Fruit fly (Drosophila melanogaster) whole organism, embryonic: ENCODE data around the gene CG3662.

ENCODE experiments used
- CG11695 ChIP-seq: fragments of 200-800 bp; sonication (Bioruptor generic); IDR thresholded peaks from 3 replicates; pipeline ENCODE4 v1.3.6; 2022; ENCODE audit warnings: missing biosample characterization, missing genetic modification characterization
- CG13894 ChIP-seq: fragments of 200-800 bp; sonication (Bioruptor generic); optimal IDR thresholded peaks from 3 replicates; lab custom pipeline; 2018; ENCODE audit warnings: missing biosample characterization, mild to moderate bottlenecking, missing genetic modification characterization, moderate library complexity
- CG14050 ChIP-seq: fragments of 200-800 bp; sonication (Bioruptor generic); IDR thresholded peaks from 3 replicates; pipeline ENCODE4 v1.3.6; 2022; ENCODE audit warnings: missing biosample characterization, missing genetic modification characterization
- CG16815 ChIP-seq: fragments of 200-800 bp; sonication (Bioruptor generic); optimal IDR thresholded peaks from 3 replicates; lab custom pipeline; 2017; ENCODE audit warnings: missing biosample characterization, mild to moderate bottlenecking, missing genetic modification characterization
- CG16863 ChIP-seq: fragments of 200-800 bp; sonication (Bioruptor generic); optimal IDR thresholded peaks from 3 replicates; lab custom pipeline; 2016; ENCODE audit warnings: missing biosample characterization, missing genetic modification characterization
- CG17328 ChIP-seq: fragments of 200-800 bp; sonication (Bioruptor generic); IDR thresholded peaks from 2 replicates; pipeline ENCODE4 v1.3.6; 2022; ENCODE audit warnings: missing biosample characterization, missing genetic modification characterization
- CG18764 ChIP-seq: fragments of 200-800 bp; sonication (Bioruptor generic); optimal IDR thresholded peaks from 3 replicates; lab custom pipeline; 2016; ENCODE audit warnings: missing biosample characterization, missing genetic modification characterization
- CG31388 ChIP-seq: fragments of 200-800 bp; sonication (Bioruptor generic); optimal IDR thresholded peaks from 2 replicates; lab custom pipeline; 2016; ENCODE audit warnings: missing biosample characterization, missing genetic modification characterization
- CG4707 ChIP-seq: fragments of 200-800 bp; sonication (Bioruptor generic); optimal IDR thresholded peaks from 2 replicates; lab custom pipeline; 2018; ENCODE audit warnings: missing biosample characterization, mild to moderate bottlenecking, missing genetic modification characterization, moderate library complexity
- CG6854 ChIP-seq: fragments of 200-800 bp; sonication (Bioruptor generic); optimal IDR thresholded peaks from 3 replicates; lab custom pipeline; 2017; ENCODE audit warnings: missing biosample characterization, mild to moderate bottlenecking, missing genetic modification characterization
- CG8281 ChIP-seq: fragments of 200-800 bp; sonication (Bioruptor generic); optimal IDR thresholded peaks from 2 replicates; lab custom pipeline; 2018; ENCODE audit warnings: missing biosample characterization, mild to moderate bottlenecking, missing genetic modification characterization, moderate library complexity
- Dip3 ChIP-seq: fragments of 200-800 bp; sonication (Bioruptor generic); optimal IDR thresholded peaks from 3 replicates; lab custom pipeline; 2016; ENCODE audit warnings: missing biosample characterization, missing genetic modification characterization
- Gsc ChIP-seq: fragments of 200-800 bp; sonication (Bioruptor generic); IDR thresholded peaks from 2 replicates; pipeline ENCODE4 v1.3.6; 2022; ENCODE audit warnings: missing biosample characterization, missing genetic modification characterization
- Hand ChIP-seq: fragments of 200-800 bp; sonication (Bioruptor generic); optimal IDR thresholded peaks from 2 replicates; lab custom pipeline; 2017; ENCODE audit warnings: mild to moderate bottlenecking, missing biosample characterization, missing genetic modification reagents, missing genetic modification characterization
- Hmr ChIP-seq: fragments of 200-800 bp; sonication (Bioruptor generic); optimal IDR thresholded peaks from 3 replicates; lab custom pipeline; 2017; ENCODE audit warnings: mild to moderate bottlenecking, missing biosample characterization, missing genetic modification reagents, missing genetic modification characterization
- Hmx ChIP-seq: fragments of 200-800 bp; sonication (Bioruptor generic); optimal IDR thresholded peaks from 2 replicates; lab custom pipeline; 2016; ENCODE audit warnings: missing biosample characterization, missing genetic modification characterization
- Hr39 ChIP-seq: fragments of >200 bp; optimal IDR thresholded peaks from 2 replicates; lab custom pipeline; 2017
- Hsf ChIP-seq: fragments of 200-800 bp; sonication (Bioruptor generic); optimal IDR thresholded peaks from 3 replicates; lab custom pipeline; 2016; ENCODE audit warnings: missing biosample characterization, missing genetic modification characterization
- Lhr ChIP-seq: fragments of 200-800 bp; sonication (Bioruptor generic); optimal IDR thresholded peaks from 3 replicates; lab custom pipeline; 2017; ENCODE audit warnings: mild to moderate bottlenecking, missing biosample characterization, missing genetic modification reagents, missing genetic modification characterization
- Ptx1 ChIP-seq: fragments of 200-800 bp; sonication (Bioruptor generic); IDR thresholded peaks from 2 replicates; pipeline ENCODE4 v1.3.6; 2022; ENCODE audit warnings: missing biosample characterization, missing genetic modification characterization
- Rx ChIP-seq: fragments of 200-800 bp; sonication (Bioruptor generic); IDR thresholded peaks from 2 replicates; pipeline ENCODE4 v1.3.6; 2022; ENCODE audit warnings: missing biosample characterization, missing genetic modification characterization
- Scr ChIP-seq: fragments of 200-800 bp; sonication (Bioruptor generic); IDR thresholded peaks from 2 replicates; pipeline ENCODE4 v1.3.6; 2022; ENCODE audit warnings: missing biosample characterization, missing genetic modification characterization; ENCODE audit not compliant: partially characterized antibody
- Sry-β ChIP-seq: fragments of 200-800 bp; sonication (Bioruptor generic); optimal IDR thresholded peaks from 2 replicates; lab custom pipeline; 2018; ENCODE audit warnings: missing biosample characterization, mild to moderate bottlenecking, missing genetic modification characterization, moderate library complexity
- ab ChIP-seq: fragments of 200-800 bp; sonication (Bioruptor generic); optimal IDR thresholded peaks from 2 replicates; lab custom pipeline; 2016; ENCODE audit warnings: missing biosample characterization, missing genetic modification characterization
- bab2 ChIP-seq: fragments of 200-800 bp; sonication (Bioruptor generic); optimal IDR thresholded peaks from 2 replicates; lab custom pipeline; 2016; ENCODE audit warnings: missing biosample characterization, missing genetic modification characterization
- chinmo ChIP-seq: fragments of 200-800 bp; sonication (Bioruptor generic); IDR thresholded peaks from 4 replicates; pipeline ENCODE4 v1.3.6; 2022; ENCODE audit warnings: missing biosample characterization, missing genetic modification characterization; ENCODE audit not compliant: partially characterized antibody
- da ChIP-seq: fragments of 200-800 bp; sonication (Bioruptor generic); optimal IDR thresholded peaks from 2 replicates; lab custom pipeline; 2016; ENCODE audit warnings: missing biosample characterization, missing genetic modification characterization
- esg ChIP-seq: fragments of 200-800 bp; sonication (Bioruptor generic); conservative IDR thresholded peaks from 2 replicates; pipeline ENCODE4 v1.3.6; 2022; ENCODE audit warnings: missing biosample characterization, missing genetic modification characterization
- fd3F ChIP-seq: fragments of 200-800 bp; sonication (Bioruptor generic); optimal IDR thresholded peaks from 2 replicates; lab custom pipeline; 2018; ENCODE audit warnings: missing biosample characterization, mild to moderate bottlenecking, missing genetic modification characterization, moderate library complexity
- fu2 ChIP-seq: fragments of 200-800 bp; sonication (Bioruptor generic); optimal IDR thresholded peaks from 2 replicates; lab custom pipeline; 2016; ENCODE audit warnings: missing biosample characterization, missing genetic modification characterization
- gcm ChIP-seq: fragments of 200-800 bp; sonication (Bioruptor generic); optimal IDR thresholded peaks from 2 replicates; lab custom pipeline; 2019; ENCODE audit warnings: missing biosample characterization, mild to moderate bottlenecking, missing genetic modification characterization, moderate library complexity
- gsb-n ChIP-seq: fragments of 200-800 bp; sonication (Bioruptor generic); optimal IDR thresholded peaks from 3 replicates; lab custom pipeline; 2018; ENCODE audit warnings: missing biosample characterization, mild to moderate bottlenecking, missing genetic modification characterization
- her ChIP-seq: fragments of 200-800 bp; sonication (Bioruptor generic); optimal IDR thresholded peaks from 2 replicates; lab custom pipeline; 2016; ENCODE audit warnings: missing biosample characterization, missing genetic modification characterization
- nerfin-1 ChIP-seq: fragments of 200-800 bp; sonication (Bioruptor generic); optimal IDR thresholded peaks from 3 replicates; lab custom pipeline; 2019; ENCODE audit warnings: missing biosample characterization, mild to moderate bottlenecking, missing genetic modification characterization, moderate library complexity
- oc ChIP-seq: fragments of 200-800 bp; sonication (Bioruptor generic); optimal IDR thresholded peaks from 2 replicates; lab custom pipeline; 2018; ENCODE audit warnings: missing biosample characterization, mild to moderate bottlenecking, missing genetic modification characterization, moderate library complexity
- pb ChIP-seq: fragments of 200-800 bp; sonication (Bioruptor generic); optimal IDR thresholded peaks from 3 replicates; lab custom pipeline; 2016; ENCODE audit warnings: missing biosample characterization, missing genetic modification characterization
- peb ChIP-seq: fragments of 200-800 bp; sonication (Bioruptor generic); IDR thresholded peaks from 2 replicates; pipeline ENCODE4 v1.3.6; 2022; ENCODE audit warnings: missing biosample characterization, missing genetic modification characterization
- ranshi ChIP-seq: fragments of 200-800 bp; sonication (Bioruptor generic); IDR thresholded peaks from 2 replicates; pipeline ENCODE4 v1.3.6; 2022; ENCODE audit warnings: missing biosample characterization, missing genetic modification characterization
- run ChIP-seq: fragments of 200-800 bp; sonication (Bioruptor generic); optimal IDR thresholded peaks from 3 replicates; lab custom pipeline; 2018; ENCODE audit warnings: missing biosample characterization, mild to moderate bottlenecking, missing genetic modification characterization
- sc ChIP-seq, 3 experiments: fragments of >200 bp in 2 of 3; fragments of 200-800 bp in 1 of 3; sonication (Bioruptor generic) in 1 of 3; optimal IDR thresholded peaks; 2 replicates in 2 of 3; 3 replicates in 1 of 3; lab custom pipeline; 2017; ENCODE audit warnings: mild to moderate bottlenecking in 1 of 3, missing biosample characterization in 1 of 3, missing genetic modification characterization in 1 of 3, missing genetic modification reagents in 1 of 3
- schlank ChIP-seq: fragments of 200-800 bp; sonication (Bioruptor generic); optimal IDR thresholded peaks from 2 replicates; lab custom pipeline; 2018; ENCODE audit warnings: missing biosample characterization, mild to moderate bottlenecking, missing genetic modification characterization
- sd ChIP-seq: fragments of 200-800 bp; sonication (Bioruptor generic); optimal IDR thresholded peaks from 3 replicates; lab custom pipeline; 2018; ENCODE audit warnings: missing biosample characterization, mild to moderate bottlenecking, missing genetic modification characterization, moderate library complexity
- sna ChIP-seq: fragments of 200-800 bp; sonication (Bioruptor generic); IDR thresholded peaks from 2 replicates; pipeline ENCODE4 v1.3.6; 2022; ENCODE audit warnings: missing biosample characterization, missing genetic modification characterization; ENCODE audit not compliant: partially characterized antibody
- sqz ChIP-seq: fragments of 200-800 bp; sonication (Bioruptor generic); optimal IDR thresholded peaks from 3 replicates; lab custom pipeline; 2018; ENCODE audit warnings: missing biosample characterization, mild to moderate bottlenecking, missing genetic modification characterization
- stwl ChIP-seq: fragments of 200-800 bp; sonication (Bioruptor generic); optimal IDR thresholded peaks from 3 replicates; lab custom pipeline; 2018; ENCODE audit warnings: missing biosample characterization, mild to moderate bottlenecking, missing genetic modification characterization, moderate library complexity
- sug ChIP-seq: fragments of 200-800 bp; optimal IDR thresholded peaks from 2 replicates; lab custom pipeline; 2019; ENCODE audit warnings: missing biosample characterization, mild to moderate bottlenecking, missing genetic modification characterization, moderate library complexity
- tap ChIP-seq: fragments of 200-800 bp; optimal IDR thresholded peaks from 3 replicates; lab custom pipeline; 2019; ENCODE audit warnings: missing biosample characterization, mild to moderate bottlenecking, missing genetic modification characterization, moderate library complexity
- trh ChIP-seq: fragments of 200-800 bp; sonication (Bioruptor generic); optimal IDR thresholded peaks from 2 replicates; lab custom pipeline; 2016; ENCODE audit warnings: missing biosample characterization, missing genetic modification characterization
- vnd ChIP-seq: fragments of 200-800 bp; sonication (Bioruptor generic); IDR thresholded peaks from 3 replicates; pipeline ENCODE4 v1.3.6; 2022; ENCODE audit warnings: missing biosample characterization, missing genetic modification characterization; ENCODE audit not compliant: partially characterized antibody
- vvl ChIP-seq: fragments of 200-800 bp; sonication (Bioruptor generic); IDR thresholded peaks from 2 replicates; pipeline ENCODE4 v1.3.6; 2022; ENCODE audit warnings: missing biosample characterization, missing genetic modification characterization

The CG3662 gene

dm6 chr2L:841708-842107, 20.6 kb downstream of the CG3662 start (continued):
- peak; percentile 82 for TF ChIP-seq CG11695
- TF ChIP-seq da: no peak
- peak; percentile 77 for TF ChIP-seq Rx (GFP tag; lab: Robert Waterston, UW)
- peak; percentile 69 for TF ChIP-seq CG17328 (GFP tag; lab: Robert Waterston, UW)
- no peak for TF ChIP-seq Scr
- no peak for TF ChIP-seq Hr39
- peak; percentile 45 for TF ChIP-seq ab (GFP tag; lab: Kevin White, UChicago)
- TF ChIP-seq CG31388 (GFP tag; lab: Kevin White, UChicago): no peak
- TF ChIP-seq bab2 (GFP tag; lab: Kevin White, UChicago): peak; percentile 35
- peak; percentile 63 for TF ChIP-seq fd3F (GFP tag; lab: Kevin White, UChicago)
- peak; percentile 11 for TF ChIP-seq CG4707 (GFP tag; lab: Kevin White, UChicago)
- TF ChIP-seq CG16863 (GFP tag; lab: Kevin White, UChicago): peak; percentile 41
- peak; percentile 60 for TF ChIP-seq CG16815
- peak; percentile 82 for TF ChIP-seq ranshi (GFP tag; lab: Robert Waterston, UW)
- peak; percentile 83 for TF ChIP-seq Dip3
- TF ChIP-seq Hmx (GFP tag; lab: Kevin White, UChicago): no peak
- TF ChIP-seq her (GFP tag; lab: Kevin White, UChicago): peak; percentile 10
- no peak for TF ChIP-seq sna (GFP tag; lab: Robert Waterston, UW)
- TF ChIP-seq Lhr (GFP tag; lab: Kevin White, UChicago): peak; percentile 15
- TF ChIP-seq pb (GFP tag; lab: Kevin White, UChicago): peak; percentile 53
- TF ChIP-seq schlank (tag; lab: Kevin White, UChicago): peak; percentile 78
- TF ChIP-seq Ptx1 (GFP tag; lab: Robert Waterston, UW): peak; percentile 80
- TF ChIP-seq CG14050: peak; percentile 44; the same call in 2 of the 3 replicates
- TF ChIP-seq sug (tag; lab: Kevin White, UChicago): peak; percentile 48
- peak; percentile 74 for TF ChIP-seq fu2 (GFP tag; lab: Kevin White, UChicago)
- TF ChIP-seq Gsc (GFP tag; lab: Robert Waterston, UW): peak; percentile 31; the same call in 1 of the 2 replicates
- TF ChIP-seq oc (tag; lab: Kevin White, UChicago): peak; percentile 9
- peak; percentile 73 for TF ChIP-seq CG13894
- TF ChIP-seq trh (GFP tag; lab: Kevin White, UChicago): peak; percentile 43
- peak; percentile 71 for TF ChIP-seq Hsf (GFP tag; lab: Kevin White, UChicago)
- TF ChIP-seq sqz (GFP tag; lab: Kevin White, UChicago): no peak
- peak; percentile 84 for TF ChIP-seq Hmr (GFP tag; lab: Kevin White, UChicago)
- peak; percentile 89 for TF ChIP-seq vvl (GFP tag; lab: Robert Waterston, UW)
- TF ChIP-seq sc (optimal IDR thresholded peaks at IDR 0.05; lab: Kevin White, UChicago): no peak
- TF ChIP-seq sc (GFP tag; optimal IDR thresholded peaks at IDR 0.05; lab: Kevin White, UChicago): no peak
- TF ChIP-seq sd (tag; lab: Kevin White, UChicago): peak; percentile 40
- no peak for TF ChIP-seq gsb-n (tag; lab: Kevin White, UChicago)
- peak; percentile 32 for TF ChIP-seq CG8281 (tag; lab: Kevin White, UChicago)
- no peak for TF ChIP-seq run (tag; lab: Kevin White, UChicago)
- TF ChIP-seq Hand: peak; percentile 64
- TF ChIP-seq peb: 0 out of 2 replicates have a peak, but pooled peaks have one; percentile 53
- no peak for TF ChIP-seq stwl
- peak; percentile 52 for TF ChIP-seq CG6854 (GFP tag; lab: Kevin White, UChicago)
- peak; percentile 84 for TF ChIP-seq esg (GFP tag; lab: Robert Waterston, UW)
- peak; percentile 7 for TF ChIP-seq CG18764 (GFP tag; lab: Kevin White, UChicago)
- TF ChIP-seq tap (tag; lab: Kevin White, UChicago): peak; percentile 36
- TF ChIP-seq nerfin-1: no peak
- no peak for TF ChIP-seq vnd (GFP tag; lab: Robert Waterston, UW)
- no peak for TF ChIP-seq Sry-β (GFP tag; lab: Kevin White, UChicago)
- peak; percentile 30 for TF ChIP-seq gcm (GFP tag; lab: Kevin White, UChicago)
- 0 out of 4 replicates have a peak, but pooled peaks have one; percentile 45 for TF ChIP-seq chinmo (GFP tag; lab: Robert Waterston, UW)
